Fruit fly (Drosophila melanogaster) whole organism, prepupa: ENCODE results near the gene CG33233.

Source experiments
- CG10669 ChIP-seq: fragments of 200-800 bp; sonication (Bioruptor generic); optimal IDR thresholded peaks from 3 replicates; lab custom pipeline; 2018; ENCODE audit warnings: missing biosample characterization, mild to moderate bottlenecking, missing genetic modification characterization, moderate library complexity
- CG11762 ChIP-seq: fragments of 200-800 bp; sonication (Bioruptor generic); optimal IDR thresholded peaks from 3 replicates; lab custom pipeline; 2016; ENCODE audit warnings: missing biosample characterization, missing genetic modification characterization; ENCODE audit not compliant: insufficient read depth
- CG11902 ChIP-seq: fragments of 200-800 bp; sonication (Bioruptor generic); optimal IDR thresholded peaks from 3 replicates; lab custom pipeline; 2016; ENCODE audit warnings: missing biosample characterization, missing genetic modification characterization
- CG1621 ChIP-seq: fragments of 200-800 bp; sonication (Bioruptor generic); optimal IDR thresholded peaks from 3 replicates; lab custom pipeline; 2018; ENCODE audit warnings: missing biosample characterization, mild to moderate bottlenecking, missing genetic modification characterization
- CG16779 ChIP-seq: fragments of 200-800 bp; sonication (Bioruptor generic); optimal IDR thresholded peaks from 3 replicates; lab custom pipeline; 2017; ENCODE audit warnings: missing biosample characterization, mild to moderate bottlenecking, missing genetic modification characterization
- CG3032 ChIP-seq: fragments of 200-800 bp; optimal IDR thresholded peaks from 2 replicates; lab custom pipeline; 2019; ENCODE audit warnings: missing biosample characterization, mild to moderate bottlenecking, missing genetic modification characterization, moderate library complexity
- CG31627 ChIP-seq: fragments of 200-800 bp; sonication (Bioruptor generic); optimal IDR thresholded peaks from 3 replicates; lab custom pipeline; 2016; ENCODE audit warnings: missing biosample characterization, missing genetic modification characterization
- CG32006 ChIP-seq: fragments of 200-800 bp; sonication (Bioruptor generic); optimal IDR thresholded peaks from 3 replicates; lab custom pipeline; 2017; ENCODE audit warnings: missing biosample characterization, mild to moderate bottlenecking, missing genetic modification characterization
- CG34406 ChIP-seq: fragments of 200-800 bp; sonication (Bioruptor generic); optimal IDR thresholded peaks from 3 replicates; lab custom pipeline; 2016; ENCODE audit warnings: missing biosample characterization, missing genetic modification characterization
- CG3919 ChIP-seq: fragments of 200-800 bp; sonication (Bioruptor generic); optimal IDR thresholded peaks from 3 replicates; lab custom pipeline; 2016; ENCODE audit warnings: missing biosample characterization, missing genetic modification characterization
- CG4318 ChIP-seq: fragments of 200-800 bp; sonication (Bioruptor generic); optimal IDR thresholded peaks from 3 replicates; lab custom pipeline; 2017; ENCODE audit warnings: missing biosample characterization, mild to moderate bottlenecking, missing genetic modification characterization
- CG6163 ChIP-seq: fragments of 200-800 bp; sonication (Bioruptor generic); IDR thresholded peaks from 3 replicates; pipeline ENCODE4 v1.3.6; 2022; ENCODE audit warnings: missing biosample characterization, missing genetic modification characterization
- CG6276 ChIP-seq: fragments of 200-800 bp; sonication (Bioruptor generic); optimal IDR thresholded peaks from 2 replicates; lab custom pipeline; 2017; ENCODE audit warnings: missing biosample characterization, mild to moderate bottlenecking, missing genetic modification characterization
- CG6792 ChIP-seq: fragments of 200-800 bp; sonication (Bioruptor generic); optimal IDR thresholded peaks from 3 replicates; lab custom pipeline; 2016; ENCODE audit warnings: missing biosample characterization, missing genetic modification characterization
- CG6808 ChIP-seq: fragments of 200-800 bp; sonication (Bioruptor generic); optimal IDR thresholded peaks from 3 replicates; lab custom pipeline; 2017; ENCODE audit warnings: missing biosample characterization, missing genetic modification characterization, mild to moderate bottlenecking, moderate library complexity, missing genetic modification reagents
- CG8119 ChIP-seq: fragments of 200-800 bp; sonication (Bioruptor generic); IDR thresholded peaks from 3 replicates; pipeline ENCODE4 v1.3.6; 2022; ENCODE audit warnings: missing biosample characterization, missing genetic modification characterization
- CG8319 ChIP-seq: fragments of 200-800 bp; sonication (Bioruptor generic); optimal IDR thresholded peaks from 3 replicates; lab custom pipeline; 2016; ENCODE audit warnings: missing biosample characterization, missing genetic modification characterization
- CG8632 ChIP-seq: fragments of 200-800 bp; sonication (Bioruptor generic); optimal IDR thresholded peaks from 3 replicates; lab custom pipeline; 2016; ENCODE audit warnings: missing biosample characterization, missing genetic modification characterization
- Eip78C ChIP-seq: fragments of 200-800 bp; sonication (Bioruptor generic); peaks from one replicate; lab custom pipeline; 2016; ENCODE audit warnings: missing biosample characterization, missing genetic modification characterization
- Eip93F ChIP-seq: fragments of 200-800 bp; sonication (Bioruptor generic); optimal IDR thresholded peaks from 2 replicates; lab custom pipeline; 2016; ENCODE audit warnings: missing biosample characterization, mild to moderate bottlenecking, missing genetic modification characterization
- Ets21C ChIP-seq: fragments of 200-800 bp; sonication (Bioruptor generic); optimal IDR thresholded peaks from 3 replicates; lab custom pipeline; 2016; ENCODE audit warnings: missing biosample characterization, missing genetic modification characterization
- Gug ChIP-seq: fragments of 200-800 bp; sonication (Bioruptor generic); IDR thresholded peaks from 2 replicates; pipeline ENCODE4 v1.3.6; 2022; ENCODE audit warnings: missing biosample characterization, missing genetic modification characterization
- Hr38 ChIP-seq: sonication (Bioruptor generic); optimal IDR thresholded peaks from 2 replicates; lab custom pipeline; 2016; ENCODE audit warnings: missing biosample characterization, missing genetic modification characterization
- Hr39 ChIP-seq: fragments of 200-800 bp; sonication (Bioruptor generic); optimal IDR thresholded peaks from 2 replicates; lab custom pipeline; 2016; ENCODE audit warnings: missing biosample characterization, missing genetic modification characterization
- Hr4 ChIP-seq: fragments of 200-800 bp; sonication (Bioruptor generic); optimal IDR thresholded peaks from 3 replicates; lab custom pipeline; 2016; ENCODE audit warnings: missing biosample characterization, missing genetic modification characterization
- Lpt ChIP-seq: fragments of 200-800 bp; sonication (Bioruptor generic); optimal IDR thresholded peaks from 3 replicates; lab custom pipeline; 2016; ENCODE audit warnings: missing biosample characterization, missing genetic modification characterization
- OdsH ChIP-seq: fragments of 200-800 bp; sonication (Bioruptor generic); optimal IDR thresholded peaks from 3 replicates; lab custom pipeline; 2016; ENCODE audit warnings: missing biosample characterization, missing genetic modification characterization
- Smox ChIP-seq: fragments of 200-800 bp; sonication (Bioruptor generic); optimal IDR thresholded peaks from 3 replicates; lab custom pipeline; 2016; ENCODE audit warnings: missing biosample characterization, missing genetic modification characterization
- Sox14 ChIP-seq: fragments of 200-800 bp; sonication (Bioruptor generic); optimal IDR thresholded peaks from 3 replicates; lab custom pipeline; 2016; ENCODE audit warnings: missing biosample characterization, missing genetic modification characterization
- Sox15 ChIP-seq: fragments of 200-800 bp; sonication (Bioruptor generic); optimal IDR thresholded peaks from 3 replicates; lab custom pipeline; 2016; ENCODE audit warnings: missing biosample characterization, missing genetic modification characterization
- acj6 ChIP-seq: fragments of 200-800 bp; sonication (Bioruptor generic); optimal IDR thresholded peaks from 3 replicates; lab custom pipeline; 2016; ENCODE audit warnings: missing biosample characterization, missing genetic modification characterization
- cyc ChIP-seq: fragments of 200-800 bp; sonication (Bioruptor generic); optimal IDR thresholded peaks from 3 replicates; lab custom pipeline; 2016; ENCODE audit warnings: missing biosample characterization, missing genetic modification characterization
- dac ChIP-seq: fragments of 200-800 bp; sonication (Bioruptor generic); optimal IDR thresholded peaks from 2 replicates; lab custom pipeline; 2017; ENCODE audit warnings: missing biosample characterization, mild to moderate bottlenecking, missing genetic modification characterization
- dsx ChIP-seq: fragments of 200-800 bp; optimal IDR thresholded peaks from 3 replicates; lab custom pipeline; 2019; ENCODE audit warnings: missing biosample characterization, mild to moderate bottlenecking, missing genetic modification characterization, moderate library complexity; ENCODE audit not compliant: poor library complexity, severe bottlenecking
- eg ChIP-seq: fragments of 200-800 bp; sonication (Bioruptor generic); IDR thresholded peaks from 3 replicates; pipeline ENCODE4 v1.3.6; 2022; ENCODE audit warnings: missing biosample characterization, missing genetic modification characterization
- esn ChIP-seq: fragments of 200-800 bp; sonication (Bioruptor generic); optimal IDR thresholded peaks from 2 replicates; lab custom pipeline; 2016; ENCODE audit warnings: missing biosample characterization, mild to moderate bottlenecking, missing genetic modification characterization, moderate library complexity
- fd59A ChIP-seq: fragments of 200-800 bp; sonication (Bioruptor generic); optimal IDR thresholded peaks from 2 replicates; lab custom pipeline; 2017; ENCODE audit warnings: missing biosample characterization, mild to moderate bottlenecking, missing genetic modification characterization, missing genetic modification reagents
- fd85E ChIP-seq: fragments of 200-800 bp; sonication (Bioruptor generic); optimal IDR thresholded peaks from 3 replicates; lab custom pipeline; 2016; ENCODE audit warnings: missing biosample characterization, missing genetic modification characterization
- fkh ChIP-seq: fragments of 200-800 bp; sonication (Bioruptor generic); optimal IDR thresholded peaks from 3 replicates; lab custom pipeline; 2017; ENCODE audit warnings: missing biosample characterization, mild to moderate bottlenecking, missing genetic modification characterization, moderate library complexity
- net ChIP-seq: fragments of 200-800 bp; sonication (Bioruptor generic); optimal IDR thresholded peaks from 3 replicates; lab custom pipeline; 2016; ENCODE audit warnings: missing biosample characterization, missing genetic modification characterization
- pdm3 ChIP-seq: fragments of 200-800 bp; sonication (Bioruptor generic); optimal IDR thresholded peaks from 3 replicates; lab custom pipeline; 2016; ENCODE audit warnings: missing biosample characterization, missing genetic modification characterization
- salr ChIP-seq, 2 experiments: fragments of 200-800 bp; sonication (Bioruptor generic); optimal IDR thresholded peaks; 3 replicates each; lab custom pipeline; 2016 to 2018; ENCODE audit warnings: missing biosample characterization in 2 of 2, missing genetic modification characterization in 2 of 2, mild to moderate bottlenecking in 1 of 2
- spab ChIP-seq: fragments of 200-800 bp; sonication (Bioruptor generic); optimal IDR thresholded peaks from 2 replicates; lab custom pipeline; 2017; ENCODE audit warnings: missing biosample characterization, mild to moderate bottlenecking, missing genetic modification characterization, missing genetic modification reagents
- ss ChIP-seq, 2 experiments: fragments of 200-800 bp; sonication (Bioruptor generic); optimal IDR thresholded peaks; 2 replicates in 1 of 2; 3 replicates in 1 of 2; lab custom pipeline; 2017 to 2018; ENCODE audit warnings: mild to moderate bottlenecking in 2 of 2, missing biosample characterization in 2 of 2, missing genetic modification characterization in 2 of 2, moderate library complexity in 1 of 2
- vri ChIP-seq: fragments of 200-800 bp; sonication (Bioruptor generic); optimal IDR thresholded peaks from 3 replicates; lab custom pipeline; 2016; ENCODE audit warnings: missing biosample characterization, mild to moderate bottlenecking, missing genetic modification characterization

Gene CG33233

dm6 chr3L:2614222-2614621 lies 45.2 kb upstream of the CG33233 start (continued):
- TF ChIP-seq CG1621 (no peak), Ets21C (no peak), fd59A (GFP tag; lab: Kevin White, UChicago) (no peak), cyc (no peak), ss (GFP tag; optimal IDR thresholded peaks at IDR 0.05; lab: Kevin White, UChicago) (no peak), CG6792 (GFP tag; lab: Kevin White, UChicago) (no peak), Sox15 (no peak), Gug (GFP tag; lab: Robert Waterston, UW) (no peak), pdm3 (peak; percentile 33), esn (GFP tag; lab: Kevin White, UChicago) (peak; percentile 14), dac (no peak), CG11902 (GFP tag; lab: Kevin White, UChicago) (no peak), CG3919 (GFP tag; lab: Kevin White, UChicago) (no peak), CG11762 (no peak), CG31627 (GFP tag; lab: Kevin White, UChicago) (peak; percentile 5), Eip93F (GFP tag; lab: Kevin White, UChicago) (no peak), CG8319 (GFP tag; lab: Kevin White, UChicago) (no peak)

DNA sequence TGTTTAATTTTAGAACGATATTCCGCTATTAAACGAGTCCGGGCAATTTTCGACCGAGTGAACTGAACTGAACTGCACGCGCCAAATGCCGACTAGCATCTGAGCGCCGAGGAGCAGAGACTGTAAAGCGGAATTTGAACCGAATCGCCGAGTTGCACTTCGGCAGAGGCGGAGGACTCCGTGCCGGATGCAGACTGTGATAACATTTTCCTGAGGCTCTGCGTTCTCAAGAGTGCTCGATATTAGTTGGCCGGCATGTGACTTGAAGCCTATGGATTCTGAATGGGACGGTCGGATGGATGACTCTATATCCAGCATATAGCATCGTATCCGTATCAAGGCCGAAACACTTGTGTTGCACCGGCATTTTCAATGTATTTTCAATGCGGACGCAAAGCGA lies 29.5 kb upstream of the CG33233 start, which contains the start of gene Pxn:
TSS of gene Pxn (minus strand) at position 101 of the 400 bp plus-strand sequence.
- TF ChIP-seq Eip78C: peak; percentile 5
- no peak for TF ChIP-seq CG34406 (GFP tag; lab: Kevin White, UChicago)
- no peak for TF ChIP-seq Eip93F (GFP tag; lab: Kevin White, UChicago)
- no peak for TF ChIP-seq CG6792 (GFP tag; lab: Kevin White, UChicago)

DNA sequence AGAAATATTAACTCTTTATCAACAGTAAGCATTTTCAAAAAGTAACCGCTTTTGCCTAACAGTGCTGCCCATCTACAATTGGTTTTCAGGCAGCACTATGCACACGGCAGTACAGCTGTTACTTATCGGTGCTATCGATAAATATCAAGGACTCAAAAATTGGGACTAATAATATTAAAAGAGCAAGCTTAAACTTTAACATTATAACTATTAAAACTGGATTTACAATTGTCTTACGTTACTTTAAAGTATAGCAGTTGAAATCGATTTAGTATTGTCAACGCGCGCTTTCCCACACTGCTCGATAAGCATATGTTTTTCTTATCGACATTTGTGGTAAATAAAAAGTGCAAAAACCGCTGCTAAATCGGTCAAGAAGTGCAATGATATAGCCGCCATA lies 28.0 kb upstream of the CG33233 start, which contains the start of the genes CG42245 and MEP-1:
TSS of gene CG42245 (plus strand) at position 310 of the 400 bp plus-strand sequence.
TSS of gene MEP-1 (plus strand) at position 310 of the 400 bp plus-strand sequence.
- TF ChIP-seq CG8319 (GFP tag; lab: Kevin White, UChicago) (peak; percentile 29), CG10669 (GFP tag; lab: Kevin White, UChicago) (peak; percentile 19), Smox (peak; percentile 60), Sox15 (no peak), Lpt (GFP tag; lab: Kevin White, UChicago) (no peak), fd59A (GFP tag; lab: Kevin White, UChicago) (no peak), CG11762 (no peak), OdsH (GFP tag; lab: Kevin White, UChicago) (peak; percentile 61), eg (GFP tag; lab: Robert Waterston, UW) (peak; percentile 40; the same call in 1 of the 3 replicates), dsx (GFP tag; lab: Kevin White, UChicago) (no peak), Hr4 (GFP tag; lab: Kevin White, UChicago) (peak; percentile 57), dac (no peak), CG8632 (GFP tag; lab: Kevin White, UChicago) (peak; percentile 26), Sox14 (GFP tag; lab: Kevin White, UChicago) (peak; percentile 57), vri (GFP tag; lab: Kevin White, UChicago) (peak; percentile 67), Hr39 (GFP tag; lab: Kevin White, UChicago) (peak; percentile 34), acj6 (GFP tag; lab: Kevin White, UChicago) (peak; percentile 52), esn (GFP tag; lab: Kevin White, UChicago) (peak; percentile 65), pdm3 (peak; percentile 62), CG8119 (no peak), cyc (peak; percentile 61), CG32006 (GFP tag; lab: Kevin White, UChicago) (peak; percentile 14), CG34406 (GFP tag; lab: Kevin White, UChicago) (peak; percentile 37), salr (GFP tag; optimal IDR thresholded peaks at IDR 0.05; lab: Kevin White, UChicago) (peak in 1 of 2 experiments; percentile 6), net (peak; percentile 41), CG6808 (GFP tag; lab: Kevin White, UChicago) (peak; percentile 100), fd85E (GFP tag; lab: Kevin White, UChicago) (no peak), CG3032 (tag; lab: Kevin White, UChicago) (no peak), ss (GFP tag; optimal IDR thresholded peaks at IDR 0.05; lab: Kevin White, UChicago) (peak in 1 of 2 experiments; percentile 20), CG16779 (tag; lab: Kevin White, UChicago) (no peak), Eip78C (peak; percentile 69), CG6163 (GFP tag; lab: Robert Waterston, UW) (no peak), Gug (GFP tag; lab: Robert Waterston, UW) (no peak), Hr38 (GFP tag; lab: Kevin White, UChicago) (no peak), CG6276 (GFP tag; lab: Kevin White, UChicago) (no peak), CG11902 (GFP tag; lab: Kevin White, UChicago) (no peak), CG4318 (GFP tag; lab: Kevin White, UChicago) (no peak), CG1621 (no peak), fkh (GFP tag; lab: Kevin White, UChicago) (peak; percentile 43), CG3919 (GFP tag; lab: Kevin White, UChicago) (peak; percentile 66), Ets21C (peak; percentile 20), spab (GFP tag; lab: Kevin White, UChicago) (no peak)
